Worm (Caenorhabditis elegans) whole organism, dauer: Measurements from ENCODE around the gene hlh-6.

Experiments
- unc-62 ChIP-seq: sonication (generic microtip); optimal IDR thresholded peaks from 2 replicates; lab custom pipeline; 2017; ENCODE audit warnings: missing biosample characterization, missing genetic modification reagents, missing genetic modification characterization

Gene hlh-6

DNA sequence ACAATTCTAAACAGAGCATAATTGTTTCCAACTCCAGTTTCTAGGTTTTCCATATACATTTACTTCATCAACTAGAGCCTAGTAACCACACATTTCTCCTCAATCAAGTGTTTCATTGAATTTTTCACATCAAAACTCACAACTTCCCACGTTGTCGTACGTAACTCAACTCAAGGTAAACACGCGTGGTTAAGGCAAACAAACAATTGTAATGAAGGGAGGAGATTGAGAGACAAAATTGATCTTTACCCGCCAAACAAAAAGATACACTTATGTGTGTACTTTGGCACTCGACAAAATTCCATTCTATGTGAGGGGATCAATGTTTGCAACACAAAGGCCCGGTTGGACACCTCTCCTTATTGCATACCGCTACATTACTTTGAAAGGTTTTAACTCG is 9.3 kb downstream of the hlh-6 start, which contains the start of gene nhr-19:
Gene nhr-19, minus strand, starts transcription at position 191 of the 400 bp plus-strand sequence.
- TF ChIP-seq unc-62 (GFP tag; lab: Kevin White, UChicago): no peak

DNA sequence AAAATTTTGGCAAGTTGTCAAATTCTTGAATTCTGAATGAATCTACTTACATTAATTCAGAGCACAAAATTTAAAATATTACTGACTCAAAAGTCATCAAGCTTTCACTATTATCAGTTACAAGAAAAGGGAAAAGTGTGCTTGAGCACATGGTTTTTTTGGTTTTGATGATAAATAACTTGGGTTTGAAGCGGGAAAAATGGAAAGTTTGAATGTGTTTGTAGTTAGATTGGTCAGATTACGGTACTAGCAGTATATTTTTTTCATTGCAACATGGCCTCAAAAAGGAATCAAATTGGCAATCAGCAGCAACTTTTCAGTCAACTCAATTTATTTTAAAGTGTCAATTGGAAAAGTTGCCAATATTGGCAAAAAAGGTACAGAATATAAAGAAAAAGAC is 9.9 kb downstream of the hlh-6 start:
- no peak for TF ChIP-seq unc-62 (GFP tag; lab: Kevin White, UChicago)

DNA sequence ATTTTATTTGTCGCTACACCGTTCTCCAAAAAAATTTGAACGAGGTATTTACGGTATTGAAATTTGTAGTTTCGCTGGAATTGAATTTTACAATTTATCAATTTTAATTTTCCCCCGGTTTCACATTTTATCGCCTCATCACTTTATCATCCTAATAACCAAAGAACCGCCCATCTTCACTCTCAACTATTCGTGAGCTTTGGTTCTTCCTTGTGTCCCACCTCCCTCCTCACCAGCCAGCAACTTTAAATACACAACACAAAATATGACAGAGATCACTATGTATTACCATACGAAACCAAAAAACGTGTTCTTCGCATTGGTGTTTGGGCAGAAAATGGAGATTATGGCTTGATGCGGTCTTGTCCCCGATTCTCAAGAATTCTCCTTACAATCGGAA is 10.6 kb downstream of the hlh-6 start:
- no peak for TF ChIP-seq unc-62 (GFP tag; lab: Kevin White, UChicago)

DNA sequence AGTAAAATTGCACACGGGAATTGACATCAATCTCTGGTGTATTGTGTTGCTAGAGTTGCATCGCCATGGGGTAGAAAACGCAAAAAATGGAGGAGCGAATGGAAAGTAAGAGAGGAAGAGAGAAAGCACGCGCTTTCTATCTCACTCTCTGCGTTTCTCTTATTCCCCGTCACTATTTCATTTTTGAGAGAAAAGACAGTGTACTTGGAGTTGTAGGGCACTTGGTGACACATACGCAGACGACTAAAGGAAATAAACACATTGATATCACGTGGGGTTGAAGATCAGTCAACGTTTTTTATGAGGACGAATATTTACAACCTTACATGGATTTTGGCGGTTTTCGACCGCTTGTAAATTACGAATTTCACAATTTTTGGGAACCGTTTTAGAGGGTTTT is 11.2 kb downstream of the hlh-6 start:
- TF ChIP-seq unc-62 (GFP tag; lab: Kevin White, UChicago): no peak

DNA sequence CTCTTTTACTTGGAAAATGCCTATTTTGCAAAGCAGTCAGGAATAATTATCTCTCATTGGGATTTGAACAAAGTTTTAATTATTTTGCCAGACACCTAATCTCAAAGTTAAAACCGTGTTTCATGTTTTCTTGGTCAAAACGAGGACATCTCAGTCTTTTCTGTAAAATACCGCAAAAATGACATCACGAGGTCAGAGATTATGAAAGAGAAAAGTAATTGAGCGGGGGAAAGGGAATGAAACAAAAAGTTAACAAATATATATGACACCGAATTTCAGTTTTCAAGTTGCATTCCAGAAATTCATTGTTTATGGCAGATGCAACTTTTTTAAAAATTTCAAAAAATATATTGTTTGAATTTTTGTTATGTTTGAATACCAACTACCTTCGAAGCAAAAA is 12.1 kb downstream of the hlh-6 start:
- no peak for TF ChIP-seq unc-62 (GFP tag; lab: Kevin White, UChicago)

DNA sequence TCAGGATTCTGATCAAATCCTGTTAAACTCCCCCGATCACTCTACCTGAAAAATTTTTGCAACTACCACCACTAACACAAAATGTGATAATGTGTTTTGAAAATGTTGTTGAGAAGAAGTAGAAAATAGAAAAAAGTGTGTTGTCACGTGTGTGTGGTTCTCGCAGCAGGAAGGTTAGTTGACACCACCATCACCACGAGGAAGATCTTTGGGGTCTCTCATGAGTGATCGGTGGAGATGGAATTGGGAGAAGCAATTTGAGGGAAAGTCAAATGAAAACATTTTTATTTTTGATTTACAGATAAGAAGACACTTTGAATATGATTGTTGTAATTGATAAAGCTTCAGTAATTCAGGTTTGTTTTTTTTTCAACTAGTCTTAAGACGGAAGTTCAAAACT is 12.9 kb downstream of the hlh-6 start:
- TF ChIP-seq unc-62 (GFP tag; lab: Kevin White, UChicago): no peak

DNA sequence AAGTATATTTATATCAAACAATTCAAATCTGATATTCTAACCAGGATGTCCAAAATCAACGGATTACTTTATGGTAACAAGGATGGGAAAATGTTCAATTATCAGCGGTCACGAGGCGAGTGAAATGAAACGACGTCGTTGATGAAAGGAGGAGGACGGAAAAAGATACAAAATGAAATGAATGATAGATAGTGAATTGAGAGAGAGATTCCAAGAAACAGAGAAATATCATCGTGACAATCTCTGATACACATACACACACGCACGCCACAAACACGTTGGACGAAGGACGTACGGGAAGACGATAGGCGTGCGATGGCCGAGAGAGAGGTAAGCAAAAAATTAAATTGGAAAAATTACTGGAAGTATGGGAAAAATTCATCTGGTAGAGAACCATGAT is 13.6 kb downstream of the hlh-6 start:
- TF ChIP-seq unc-62 (GFP tag; lab: Kevin White, UChicago): no peak

DNA sequence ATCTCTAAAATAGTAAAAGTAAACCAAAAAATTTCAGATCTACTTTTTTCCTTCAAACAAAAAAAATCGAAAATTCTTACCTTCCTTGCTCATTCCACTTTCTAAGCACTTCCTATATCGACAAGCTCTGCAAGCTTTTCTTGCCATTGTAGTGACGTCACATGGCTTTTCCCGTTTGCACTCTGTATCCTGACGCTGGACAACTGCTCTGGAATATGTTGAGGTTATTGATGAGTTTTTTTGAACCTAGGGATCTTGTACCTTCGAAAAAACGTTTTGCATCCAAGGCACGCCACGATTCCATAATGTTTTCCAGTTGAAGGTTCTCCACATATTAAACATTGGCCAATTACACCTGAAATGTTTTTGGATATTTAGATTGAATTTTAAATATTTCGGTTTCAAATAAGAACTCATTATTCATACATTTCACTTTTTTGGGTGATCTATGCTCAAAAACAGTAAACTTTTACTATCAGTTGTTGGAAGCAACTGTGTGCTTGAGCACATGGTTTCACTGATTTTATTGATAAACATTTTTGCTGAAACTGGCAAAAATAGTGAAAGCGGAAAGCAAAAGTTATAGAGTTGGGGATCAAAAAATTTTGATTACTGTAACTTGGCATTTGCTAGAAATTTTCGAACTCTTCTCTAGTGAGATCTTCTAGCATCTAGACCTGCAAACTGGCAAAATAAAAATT is 14.5 kb downstream of the hlh-6 start:
- TF ChIP-seq unc-62 (GFP tag; lab: Kevin White, UChicago): no peak

DNA sequence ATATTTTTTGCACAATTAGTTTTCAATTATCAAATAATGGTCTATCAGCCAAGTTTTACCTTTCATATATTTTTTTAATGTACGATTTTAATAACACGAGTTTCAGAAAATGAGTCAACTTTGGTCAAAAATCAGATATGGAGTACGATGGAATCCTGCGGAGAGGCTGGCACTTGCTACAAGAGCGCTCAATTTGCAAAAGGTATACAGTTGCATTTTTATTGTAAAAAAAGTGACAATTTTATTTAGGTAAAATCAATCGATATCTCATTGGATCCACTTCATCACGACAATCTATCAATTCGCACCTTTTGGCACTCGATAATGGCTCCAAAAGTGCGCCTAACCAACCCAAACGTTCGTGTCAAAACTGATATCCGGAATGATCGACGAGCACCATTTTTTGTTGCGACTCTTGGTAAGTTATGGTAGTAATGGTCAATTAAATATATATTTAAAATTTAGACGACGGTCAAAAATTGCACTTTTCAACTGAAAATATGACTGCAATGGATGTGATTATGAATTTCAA is 17.0 kb downstream of the hlh-6 start, which contains the start of gene mrpl-53:
Gene mrpl-53, plus strand, starts transcription at position 107 of the 532 bp plus-strand sequence.
- TF ChIP-seq unc-62 (GFP tag; lab: Kevin White, UChicago): no peak

DNA sequence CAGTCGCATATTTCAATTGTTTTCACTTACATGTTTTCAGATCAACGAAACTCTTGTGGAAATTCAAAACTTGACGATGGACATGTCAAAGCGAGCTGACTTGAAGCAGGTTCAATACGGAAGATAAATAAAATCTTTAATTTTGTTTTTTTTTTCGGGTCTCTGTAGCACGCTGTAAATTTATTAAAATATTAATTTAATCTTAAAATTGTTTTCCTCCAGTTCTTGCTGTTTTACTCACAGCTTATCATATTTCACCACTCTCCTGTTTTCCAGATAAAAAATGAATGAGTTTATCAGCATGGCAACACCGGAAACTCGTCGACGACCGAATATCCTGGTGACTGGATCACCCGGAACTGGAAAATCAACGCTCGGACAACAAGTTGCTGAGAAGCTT is 18.2 kb downstream of the hlh-6 start, which contains the start of gene E02H1.6:
Gene E02H1.6, plus strand, starts transcription at position 301 of the 400 bp plus-strand sequence.
- no peak for TF ChIP-seq unc-62 (GFP tag; lab: Kevin White, UChicago)

DNA sequence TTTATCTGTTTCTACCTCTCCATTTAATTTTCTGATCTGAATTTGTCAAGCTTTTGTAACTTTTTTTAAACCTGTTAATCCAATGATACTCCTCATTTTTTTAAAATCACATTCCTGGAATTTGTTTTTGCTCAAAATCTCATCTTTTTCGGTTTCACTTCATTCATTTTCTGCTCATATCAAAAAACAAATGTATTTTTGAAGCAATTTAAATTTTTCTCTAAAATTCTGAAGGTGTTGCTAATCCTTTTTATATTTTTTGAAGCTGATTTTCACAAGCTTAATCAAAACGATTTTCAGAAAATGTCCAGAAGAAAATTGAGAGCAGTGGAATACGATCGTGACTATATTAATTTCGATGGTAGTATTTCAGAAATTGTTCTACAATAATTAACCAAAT is 19.7 kb downstream of the hlh-6 start, which contains the start of gene E02H1.5:
Gene E02H1.5, plus strand, starts transcription at position 301 of the 400 bp plus-strand sequence.
- TF ChIP-seq unc-62 (GFP tag; lab: Kevin White, UChicago): no peak

DNA sequence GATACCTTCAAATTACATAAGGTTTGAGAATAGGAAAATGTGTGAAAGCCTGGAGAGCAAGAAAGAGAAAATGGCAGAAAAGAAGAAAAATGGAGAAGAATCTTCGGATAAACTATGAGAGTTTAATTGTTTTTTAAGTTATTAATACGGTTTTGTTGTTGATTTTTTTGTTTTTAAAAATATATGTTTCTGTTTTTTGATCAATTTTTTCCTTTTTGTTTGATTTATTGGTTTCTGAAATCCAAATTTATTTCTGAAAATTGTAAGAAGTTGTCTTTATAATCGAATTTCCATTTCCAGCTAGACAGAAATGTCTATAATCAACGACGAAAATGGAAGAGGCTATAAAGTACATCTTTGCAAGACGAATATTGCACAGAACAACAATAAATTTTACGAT is 21.9 kb downstream of the hlh-6 start, which contains the start of gene parp-2:
Gene parp-2, plus strand, starts transcription at position 301 of the 400 bp plus-strand sequence.
- TF ChIP-seq unc-62 (GFP tag; lab: Kevin White, UChicago): no peak

DNA sequence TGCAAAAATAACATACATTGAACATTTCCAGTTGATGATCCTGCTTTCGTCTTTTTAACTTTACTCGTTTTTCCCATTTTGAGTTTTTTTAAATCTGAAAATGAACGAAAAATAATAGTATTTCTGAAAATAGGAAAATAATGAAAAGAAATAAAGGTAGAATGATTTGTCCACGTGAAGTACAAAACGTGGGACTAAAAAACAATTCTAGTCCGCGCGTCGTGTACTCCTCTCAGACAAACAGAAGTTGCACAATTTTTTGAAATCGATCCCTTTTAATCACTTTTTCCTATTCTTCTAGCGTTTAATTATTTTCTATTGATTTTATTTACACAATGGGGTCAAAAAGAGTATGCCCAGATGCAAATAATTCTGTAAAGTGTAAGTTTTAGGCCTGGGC is 23.6 kb downstream of the hlh-6 start, which contains the start of the genes E02H1.1 and tag-124:
Gene E02H1.1, minus strand, starts transcription at position 94 of the 400 bp plus-strand sequence.
Gene tag-124, plus strand, starts transcription at position 222 of the 400 bp plus-strand sequence.
- no peak for TF ChIP-seq unc-62 (GFP tag; lab: Kevin White, UChicago)

DNA sequence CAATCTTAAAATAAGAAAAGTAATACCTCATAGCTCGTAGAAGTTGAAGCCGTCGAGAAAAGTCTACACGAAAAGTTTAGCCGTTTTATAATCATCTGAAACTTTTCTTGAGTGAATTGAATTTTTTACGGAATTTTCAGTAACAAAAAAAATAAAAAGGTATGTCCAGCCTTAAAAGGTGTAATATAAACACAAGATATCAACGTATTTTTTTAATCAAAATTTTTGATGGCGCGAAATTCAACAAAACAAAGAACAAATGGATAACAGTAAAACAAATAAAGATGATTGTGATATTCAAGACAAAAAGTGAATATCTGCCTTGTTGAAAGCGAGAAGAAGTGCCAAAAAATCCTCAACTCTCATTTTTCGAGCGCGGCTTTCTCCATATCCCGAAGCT is 25.0 kb downstream of the hlh-6 start, which contains the start of gene eral-1:
Gene eral-1, minus strand, starts transcription at position 101 of the 400 bp plus-strand sequence.
- TF ChIP-seq unc-62 (GFP tag; lab: Kevin White, UChicago): no peak

DNA sequence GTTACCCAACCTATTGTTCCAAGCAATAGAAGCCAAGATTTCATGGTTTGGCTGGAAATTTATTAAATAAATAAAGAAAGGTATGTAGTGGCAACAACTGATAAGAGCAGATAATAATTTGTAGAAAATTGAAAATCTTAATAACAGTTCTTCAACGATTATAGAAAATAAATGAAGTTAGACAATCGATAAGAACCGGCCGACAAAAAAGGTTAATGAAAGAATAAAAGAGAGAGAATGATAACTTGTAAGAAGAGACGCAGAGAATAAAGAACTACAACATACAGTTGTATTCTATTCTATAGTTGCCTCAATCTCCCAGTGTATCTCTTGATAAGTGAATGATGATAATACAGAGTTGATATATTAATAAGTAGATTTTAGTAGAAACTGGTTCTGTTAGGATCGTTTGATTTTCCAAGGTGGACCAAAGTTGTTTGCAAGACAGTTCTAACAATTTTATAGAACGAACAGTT is 27.9 kb downstream of the hlh-6 start, which contains the start of gene ugt-58:
Gene ugt-58, minus strand, starts transcription at position 51 of the 476 bp plus-strand sequence.
- TF ChIP-seq unc-62 (GFP tag; lab: Kevin White, UChicago): no peak

DNA sequence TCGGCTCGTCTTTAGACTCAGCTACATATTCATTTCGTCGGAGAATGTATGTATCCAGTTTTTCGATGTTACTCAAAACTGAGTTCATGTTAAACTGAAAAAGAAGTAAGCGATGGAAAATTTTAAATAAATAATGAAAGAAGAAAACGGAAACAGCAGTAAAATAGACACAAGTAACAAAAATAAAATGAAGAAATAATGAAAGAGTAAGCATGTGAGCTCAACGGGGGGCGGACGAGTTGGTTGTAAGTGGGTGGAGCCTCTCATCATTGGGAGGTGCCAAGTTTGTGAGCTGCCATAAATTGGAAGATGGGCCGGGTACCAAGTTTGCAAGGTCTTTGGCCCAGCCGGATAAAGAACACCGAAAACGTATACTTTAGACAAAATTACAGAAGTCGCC is 31.2 kb downstream of the hlh-6 start, which contains the start of gene wee-1.1:
Gene wee-1.1, minus strand, starts transcription at position 101 of the 400 bp plus-strand sequence.
- no peak for TF ChIP-seq unc-62 (GFP tag; lab: Kevin White, UChicago)
